Fruit fly (Drosophila melanogaster) whole organism, wandering third instar larva: ENCODE measurements around the gene CG11911.

Experiments used
- Abd-B ChIP-seq: fragments of >200 bp; optimal IDR thresholded peaks from 2 replicates; lab custom pipeline; 2017; ENCODE audit warnings: missing biosample characterization, missing genetic modification characterization
- CG32264 ChIP-seq: fragments of 200-800 bp; sonication (Bioruptor generic); optimal IDR thresholded peaks from 2 replicates; lab custom pipeline; 2016; ENCODE audit warnings: missing biosample characterization, missing genetic modification characterization
- CG9705 ChIP-seq: fragments of 200-800 bp; sonication (Bioruptor generic); optimal IDR thresholded peaks from 2 replicates; lab custom pipeline; 2018; ENCODE audit warnings: missing biosample characterization, mild to moderate bottlenecking, missing genetic modification characterization
- CrebA ChIP-seq: fragments of 200-800 bp; sonication (Bioruptor generic); optimal IDR thresholded peaks from 2 replicates; lab custom pipeline; 2016; ENCODE audit warnings: missing biosample characterization, mild to moderate bottlenecking, missing genetic modification characterization, borderline replicate concordance
- Dfd ChIP-seq: fragments of >200 bp; optimal IDR thresholded peaks from 2 replicates; lab custom pipeline; 2017; ENCODE audit warnings: missing biosample characterization, missing genetic modification characterization
- Dif ChIP-seq: fragments of 200-275, 200-300 bp; sonication (Bioruptor generic); optimal IDR thresholded peaks from 2 replicates; lab custom pipeline; 2018; ENCODE audit warnings: missing biosample characterization, missing genetic modification characterization; ENCODE audit not compliant: partially characterized antibody
- GATAd ChIP-seq: sonication (Bioruptor generic); optimal IDR thresholded peaks from 2 replicates; lab custom pipeline; 2016; ENCODE audit warnings: missing biosample characterization, missing genetic modification characterization
- HLH106 ChIP-seq: fragments of 200-800 bp; optimal IDR thresholded peaks from 3 replicates; lab custom pipeline; 2019; ENCODE audit warnings: missing biosample characterization, mild to moderate bottlenecking, missing genetic modification characterization, moderate library complexity
- Hnf4 ChIP-seq: fragments of 200-800 bp; sonication (Bioruptor generic); optimal IDR thresholded peaks from 2 replicates; lab custom pipeline; 2016; ENCODE audit warnings: missing biosample characterization, mild to moderate bottlenecking, missing genetic modification characterization
- Hr78 ChIP-seq: fragments of >200 bp; optimal IDR thresholded peaks from 2 replicates; lab custom pipeline; 2017; ENCODE audit warnings: missing biosample characterization, missing genetic modification characterization
- Hr83 ChIP-seq: fragments of 200-300 bp; sonication (Bioruptor generic); optimal IDR thresholded peaks from 2 replicates; lab custom pipeline; 2016; ENCODE audit warnings: missing biosample characterization, mild to moderate bottlenecking, missing genetic modification characterization, moderate library complexity; ENCODE audit not compliant: poor library complexity, severe bottlenecking
- Jra ChIP-seq: sonication (Bioruptor generic); optimal IDR thresholded peaks from 2 replicates; lab custom pipeline; 2016; ENCODE audit warnings: missing biosample characterization, missing genetic modification characterization
- Mio ChIP-seq: sonication (Bioruptor generic); optimal IDR thresholded peaks from 2 replicates; lab custom pipeline; 2016; ENCODE audit warnings: missing biosample characterization, missing genetic modification characterization
- Myc ChIP-seq: fragments of >200 bp; optimal IDR thresholded peaks from 2 replicates; lab custom pipeline; 2017
- N ChIP-seq: fragments of >200 bp; optimal IDR thresholded peaks from 2 replicates; lab custom pipeline; 2018; ENCODE audit warnings: missing biosample characterization, missing external identifiers, missing genetic modification characterization
- OdsH ChIP-seq: fragments of 200-800 bp; sonication (Bioruptor generic); optimal IDR thresholded peaks from 2 replicates; lab custom pipeline; 2016; ENCODE audit warnings: missing biosample characterization, mild to moderate bottlenecking, missing genetic modification characterization
- Rel ChIP-seq, 2 experiments: fragments of 200-800 bp; sonication (Bioruptor generic) in 1 of 2; optimal IDR thresholded peaks; 2 replicates in 1 of 2; 3 replicates in 1 of 2; lab custom pipeline; 2016 to 2019; ENCODE audit warnings: mild to moderate bottlenecking in 2 of 2, missing biosample characterization in 2 of 2, missing genetic modification characterization in 2 of 2, moderate library complexity in 1 of 2
- Sp1 ChIP-seq: fragments of 200-800 bp; sonication (Bioruptor generic); optimal IDR thresholded peaks from 3 replicates; lab custom pipeline; 2019; ENCODE audit warnings: missing biosample characterization, mild to moderate bottlenecking, missing genetic modification characterization, moderate library complexity
- br ChIP-seq: fragments of 200-800 bp; sonication (Bioruptor generic); optimal IDR thresholded peaks from 2 replicates; lab custom pipeline; 2016; ENCODE audit warnings: missing biosample characterization, missing genetic modification characterization
- brk ChIP-seq: fragments of 200-800 bp; sonication (Bioruptor generic); optimal IDR thresholded peaks from 2 replicates; lab custom pipeline; 2016; ENCODE audit warnings: missing biosample characterization, mild to moderate bottlenecking, missing genetic modification characterization
- dl ChIP-seq, 2 experiments: fragments of 175-275, 200-275 bp in 1 of 2; fragments of 200-275 bp in 1 of 2; sonication (Bioruptor generic); optimal IDR thresholded peaks; lab custom pipeline; 2018; ENCODE audit warnings: mild to moderate bottlenecking in 2 of 2, missing biosample characterization in 2 of 2, missing genetic modification characterization in 2 of 2, moderate library complexity in 2 of 2; ENCODE audit not compliant: partially characterized antibody in 2 of 2, insufficient read depth in 1 of 2
- dsf ChIP-seq: sonication (Bioruptor generic); optimal IDR thresholded peaks from 2 replicates; lab custom pipeline; 2016; ENCODE audit warnings: missing biosample characterization, missing genetic modification characterization, borderline replicate concordance
- ey ChIP-seq: fragments of 200-800 bp; sonication (Bioruptor generic); optimal IDR thresholded peaks from 2 replicates; lab custom pipeline; 2016; ENCODE audit warnings: missing biosample characterization, missing genetic modification characterization
- foxo ChIP-seq, 2 experiments: fragments of 200-800 bp; sonication (Bioruptor generic); optimal IDR thresholded peaks; 2 replicates in 1 of 2; 3 replicates in 1 of 2; lab custom pipeline; 2016 to 2017; ENCODE audit warnings: missing biosample characterization in 2 of 2, missing genetic modification characterization in 2 of 2
- fru ChIP-seq: fragments of 200-800 bp; sonication (Bioruptor generic); optimal IDR thresholded peaks from 3 replicates; lab custom pipeline; 2016; ENCODE audit warnings: missing biosample characterization, mild to moderate bottlenecking, missing genetic modification characterization
- h ChIP-seq: fragments of 200-800 bp; sonication (Bioruptor generic); optimal IDR thresholded peaks from 3 replicates; lab custom pipeline; 2016; ENCODE audit warnings: missing biosample characterization, mild to moderate bottlenecking, missing genetic modification characterization
- jim ChIP-seq: fragments of 175-275, 200-325 bp; sonication (Bioruptor generic); optimal IDR thresholded peaks from 2 replicates; lab custom pipeline; 2016; ENCODE audit warnings: missing biosample characterization, mild to moderate bottlenecking, missing genetic modification characterization
- lola ChIP-seq: fragments of >200 bp; optimal IDR thresholded peaks from 2 replicates; lab custom pipeline; 2017; ENCODE audit warnings: missing biosample characterization, missing genetic modification characterization
- pan ChIP-seq: fragments of >200 bp; optimal IDR thresholded peaks from 2 replicates; lab custom pipeline; 2017
- rgr ChIP-seq: fragments of 200-800 bp; sonication (Bioruptor generic); optimal IDR thresholded peaks from 3 replicates; lab custom pipeline; 2016; ENCODE audit warnings: missing biosample characterization, mild to moderate bottlenecking, missing genetic modification characterization
- sage ChIP-seq: fragments of 200-800 bp; sonication (Bioruptor generic); optimal IDR thresholded peaks from 2 replicates; lab custom pipeline; 2016; ENCODE audit warnings: missing biosample characterization, mild to moderate bottlenecking, missing genetic modification characterization
- sv ChIP-seq: fragments of 200-800 bp; sonication (Bioruptor generic); optimal IDR thresholded peaks from 3 replicates; lab custom pipeline; 2016; ENCODE audit warnings: missing biosample characterization, missing genetic modification characterization
- usp ChIP-seq: fragments of >200 bp; optimal IDR thresholded peaks from 2 replicates; lab custom pipeline; 2017; ENCODE audit warnings: missing biosample characterization, missing genetic modification characterization
- woc ChIP-seq: sonication (Bioruptor generic); optimal IDR thresholded peaks from 2 replicates; lab custom pipeline; 2016; ENCODE audit warnings: missing biosample characterization, mild to moderate bottlenecking, missing genetic modification characterization

The CG11911 gene

dm6 chr2L:278134-278533 is 42.9 kb downstream of the CG11911 start, which contains the start of gene CG17078:
Gene CG17078, minus strand, starts transcription at chr2L:278234.
- no peak for TF ChIP-seq rgr (GFP tag; lab: Kevin White, UChicago)

dm6 chr2L:277122-277671 is 43.9 kb downstream of the CG11911 start, which contains the start of gene smo:
Gene smo, plus strand, starts transcription at chr2L:277582.
- TF ChIP-seq lola (GFP tag; lab: Kevin White, UChicago) = no peak
- TF ChIP-seq pan (lab: Kevin White, UChicago) = no peak
- TF ChIP-seq N (GFP tag; lab: Kevin White, UChicago) = no peak
- peak; percentile 46 for TF ChIP-seq Myc (lab: Kevin White, UChicago)
- no peak for TF ChIP-seq brk (GFP tag; lab: Kevin White, UChicago)
- TF ChIP-seq fru (GFP tag; lab: Kevin White, UChicago) = no peak
- TF ChIP-seq sv (GFP tag; lab: Kevin White, UChicago) = no peak
- TF ChIP-seq CrebA = no peak
- TF ChIP-seq Abd-B (GFP tag; lab: Kevin White, UChicago) = no peak
- no peak for TF ChIP-seq Hr78 (GFP tag; lab: Kevin White, UChicago)
- TF ChIP-seq dsf (GFP tag; lab: Kevin White, UChicago) = no peak
- no peak for TF ChIP-seq rgr (GFP tag; lab: Kevin White, UChicago)
- TF ChIP-seq Mio (GFP tag; lab: Kevin White, UChicago) = no peak
- TF ChIP-seq usp = no peak
- TF ChIP-seq Dif = no peak
- TF ChIP-seq HLH106 (tag; lab: Kevin White, UChicago) = peak; percentile 7
- no peak for TF ChIP-seq GATAd
- no peak for TF ChIP-seq foxo (GFP tag; optimal IDR thresholded peaks at IDR 0.05; lab: Kevin White, UChicago)
- no peak for TF ChIP-seq woc (GFP tag; lab: Kevin White, UChicago)
- TF ChIP-seq OdsH (GFP tag; lab: Kevin White, UChicago) = no peak
- no peak for TF ChIP-seq Rel (GFP tag; optimal IDR thresholded peaks at IDR 0.05; lab: Kevin White, UChicago)
- peak; percentile 87 for TF ChIP-seq Rel (tag; optimal IDR thresholded peaks at IDR 0.05; lab: Kevin White, UChicago)
- no peak for TF ChIP-seq sage (GFP tag; lab: Kevin White, UChicago)
- no peak for TF ChIP-seq Hnf4 (GFP tag; lab: Kevin White, UChicago)
- TF ChIP-seq h (GFP tag; lab: Kevin White, UChicago) = no peak
- TF ChIP-seq dl (GFP tag; optimal IDR thresholded peaks at IDR 0.05; lab: Kevin White, UChicago; ENCODE audit: insufficient read depth in 1 of 2, partially characterized antibody in 2 of 2) = no peak
- peak; percentile 5 for TF ChIP-seq Jra (GFP tag; lab: Kevin White, UChicago)
- peak; percentile 49 for TF ChIP-seq Hr83
- TF ChIP-seq CG32264 (GFP tag; lab: Kevin White, UChicago) = no peak
- no peak for TF ChIP-seq jim (GFP tag; lab: Kevin White, UChicago)
- TF ChIP-seq br = no peak
- TF ChIP-seq ey (GFP tag; lab: Kevin White, UChicago) = peak; percentile 25
- no peak for TF ChIP-seq Dfd (GFP tag; lab: Kevin White, UChicago)

dm6 chr2L:273603-274002 is 47.4 kb downstream of the CG11911 start, which contains the start of the genes mbm and CG11555:
Gene mbm, minus strand, starts transcription at chr2L:273715.
Gene CG11555, plus strand, starts transcription at chr2L:273836.
- TF ChIP-seq Rel (GFP tag; optimal IDR thresholded peaks at IDR 0.05; lab: Kevin White, UChicago) (no peak), Rel (tag; optimal IDR thresholded peaks at IDR 0.05; lab: Kevin White, UChicago) (peak; percentile 6), jim (GFP tag; lab: Kevin White, UChicago) (no peak), Myc (lab: Kevin White, UChicago) (peak; percentile 94), HLH106 (tag; lab: Kevin White, UChicago) (peak; percentile 56), Sp1 (GFP tag; lab: Kevin White, UChicago) (peak; percentile 40)

dm6 chr2L:271553-271952 is 49.5 kb downstream of the CG11911 start, which contains the start of gene Dus1:
Gene Dus1, minus strand, starts transcription at chr2L:271744.
- TF ChIP-seq CG9705 (no peak), pan (lab: Kevin White, UChicago) (no peak), woc (GFP tag; lab: Kevin White, UChicago) (no peak), foxo (GFP tag; optimal IDR thresholded peaks at IDR 0.05; lab: Kevin White, UChicago) (no peak), h (GFP tag; lab: Kevin White, UChicago) (no peak), dsf (GFP tag; lab: Kevin White, UChicago) (no peak), usp (no peak), OdsH (GFP tag; lab: Kevin White, UChicago) (no peak), Rel (GFP tag; optimal IDR thresholded peaks at IDR 0.05; lab: Kevin White, UChicago) (no peak), Rel (tag; optimal IDR thresholded peaks at IDR 0.05; lab: Kevin White, UChicago) (no peak)
